Worm (Caenorhabditis elegans) whole organism, L3 larva: ENCODE data around the gene R05F9.9.

Experiments used
- R02D3.7 ChIP-seq: fragments of 150-350 bp; optimal IDR thresholded peaks from 2 replicates; lab custom pipeline; 2014; ENCODE audit warnings: missing biosample characterization, missing genetic modification characterization
- ama-1 ChIP-seq: fragments of 150-350 bp; optimal IDR thresholded peaks from 2 replicates; lab custom pipeline; 2018
- ceh-9 ChIP-seq: sonication (generic microtip); optimal IDR thresholded peaks from 2 replicates; lab custom pipeline; 2018; ENCODE audit warnings: missing biosample characterization, missing genetic modification characterization
- egl-27 ChIP-seq: sonication (generic microtip); optimal IDR thresholded peaks from 4 replicates; lab custom pipeline; 2017; ENCODE audit warnings: missing biosample characterization, missing genetic modification reagents, missing genetic modification characterization
- fkh-10 ChIP-seq: sonication (generic microtip); optimal IDR thresholded peaks from 2 replicates; lab custom pipeline; 2017; ENCODE audit warnings: missing biosample characterization, missing genetic modification reagents, missing genetic modification characterization
- fos-1 ChIP-seq: fragments of 150-350 bp; optimal IDR thresholded peaks from 2 replicates; lab custom pipeline; 2014; ENCODE audit warnings: missing biosample characterization, missing genetic modification characterization
- nfya-1 ChIP-seq: sonication (generic microtip); optimal IDR thresholded peaks from 2 replicates; lab custom pipeline; 2017; ENCODE audit warnings: missing genetic modification characterization, mild to moderate bottlenecking, missing compliant biosample characterization, antibody characterized with exemption, moderate library complexity; ENCODE audit not compliant: insufficient read depth
- nhr-237 ChIP-seq: fragments of 150-350 bp; optimal IDR thresholded peaks from 2 replicates; lab custom pipeline; 2014; ENCODE audit warnings: missing biosample characterization, missing genetic modification characterization
- nhr-28 ChIP-seq: fragments of 150-350 bp; optimal IDR thresholded peaks from 2 replicates; lab custom pipeline; 2014; ENCODE audit warnings: missing biosample characterization, missing genetic modification characterization
- nhr-67 ChIP-seq: fragments of 150-350 bp; optimal IDR thresholded peaks from 2 replicates; lab custom pipeline; 2014; ENCODE audit warnings: missing biosample characterization, missing genetic modification characterization
- nhr-77 ChIP-seq: fragments of 150-350 bp; optimal IDR thresholded peaks from 2 replicates; lab custom pipeline; 2014; ENCODE audit warnings: missing biosample characterization, missing genetic modification characterization
- pha-4 ChIP-seq: fragments of 150-350 bp; optimal IDR thresholded peaks from 2 replicates; lab custom pipeline; 2014; ENCODE audit warnings: missing biosample characterization, missing genetic modification reagents, missing genetic modification characterization
- unc-62 ChIP-seq: fragments of 150-350 bp; sonication (generic microtip); optimal IDR thresholded peaks from 4 replicates; lab custom pipeline; 2014; ENCODE audit warnings: missing biosample characterization, missing genetic modification reagents, missing genetic modification characterization
- ztf-4 ChIP-seq: fragments of 150-350 bp; optimal IDR thresholded peaks from 2 replicates; lab custom pipeline; 2014; ENCODE audit warnings: missing biosample characterization, missing genetic modification characterization

DNA sequence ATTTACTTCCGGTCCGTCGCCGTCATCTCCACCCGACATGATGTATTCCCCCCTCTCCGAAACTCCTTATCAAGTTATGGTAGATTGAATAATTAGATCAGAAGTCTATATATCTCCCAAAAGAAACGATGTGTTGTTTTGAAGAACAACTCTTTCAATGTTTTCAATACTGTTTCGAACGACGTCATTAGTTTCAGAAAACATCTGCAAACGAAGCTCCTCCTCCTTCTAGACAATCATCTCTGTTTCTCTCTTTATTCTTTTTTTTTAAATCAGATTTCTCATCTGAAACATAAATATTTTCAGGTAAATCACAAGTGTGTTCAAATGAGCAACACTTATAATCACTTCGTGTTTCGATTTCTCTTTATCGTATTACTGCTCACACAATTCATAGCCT, 52.0 kb downstream of the R05F9.9 start, which contains the start of gene T23B7.3:
- TF ChIP-seq nhr-237 (tag; lab: Kevin White, UChicago): no peak
- TF ChIP-seq ceh-9 (tag; lab: Kevin White, UChicago): no peak
- no peak for TF ChIP-seq ztf-4
- TF ChIP-seq pha-4 (tag; lab: Kevin White, UChicago): no peak
- TF ChIP-seq nfya-1 (tag; lab: Kevin White, UChicago): no peak
- no peak for TF ChIP-seq unc-62 (GFP tag; lab: Kevin White, UChicago)
- TF ChIP-seq ama-1: no peak
- no peak for TF ChIP-seq R02D3.7
- no peak for TF ChIP-seq nhr-77 (tag; lab: Kevin White, UChicago)
- TF ChIP-seq egl-27 (tag; lab: Kevin White, UChicago): no peak
- no peak for TF ChIP-seq nhr-67
- no peak for TF ChIP-seq fkh-10 (GFP tag; lab: Kevin White, UChicago)
- TF ChIP-seq fos-1: no peak
- no peak for TF ChIP-seq nhr-28
